Fruit fly (Drosophila melanogaster) whole organism, embryonic: Measurements from ENCODE around the gene CAHbeta.
A peak's percentile ranks its signal among the peaks of the same experiment; 100 is the strongest.

Experiments used
- Ada2b ChIP-seq: fragments of 200-800 bp; sonication (Bioruptor generic); IDR thresholded peaks from 2 replicates; pipeline ENCODE4 v1.3.6; 2022; ENCODE audit warnings: missing biosample characterization, missing genetic modification characterization
- B-H2 ChIP-seq: fragments of 200-800 bp; sonication (Bioruptor generic); optimal IDR thresholded peaks from 2 replicates; lab custom pipeline; 2018; ENCODE audit warnings: missing biosample characterization, mild to moderate bottlenecking, missing genetic modification characterization
- Bdp1 ChIP-seq: fragments of 200-800 bp; sonication (Bioruptor generic); optimal IDR thresholded peaks from 3 replicates; lab custom pipeline; 2016; ENCODE audit warnings: missing biosample characterization, missing genetic modification characterization
- Bgb ChIP-seq: fragments of 200-800 bp; sonication (Bioruptor generic); IDR thresholded peaks from 2 replicates; pipeline ENCODE4 v1.3.6; 2022; ENCODE audit warnings: missing biosample characterization, missing genetic modification characterization; ENCODE audit not compliant: partially characterized antibody
- CG10979 ChIP-seq: fragments of 200-800 bp; sonication (Bioruptor generic); optimal IDR thresholded peaks from 2 replicates; lab custom pipeline; 2018; ENCODE audit warnings: missing biosample characterization, mild to moderate bottlenecking, missing genetic modification characterization, moderate library complexity
- CG11723 ChIP-seq: fragments of 200-800 bp; sonication (Bioruptor generic); optimal IDR thresholded peaks from 2 replicates; lab custom pipeline; 2017; ENCODE audit warnings: missing biosample characterization, mild to moderate bottlenecking, missing genetic modification characterization
- CG13296 ChIP-seq: fragments of 200-800 bp; sonication (Bioruptor generic); optimal IDR thresholded peaks from 3 replicates; lab custom pipeline; 2018; ENCODE audit warnings: missing biosample characterization, mild to moderate bottlenecking, missing genetic modification characterization
- CG1647 ChIP-seq: fragments of 200-800 bp; sonication (Bioruptor generic); optimal IDR thresholded peaks from 3 replicates; lab custom pipeline; 2016; ENCODE audit warnings: missing biosample characterization, missing genetic modification characterization
- CG18262 ChIP-seq: fragments of 200-800 bp; optimal IDR thresholded peaks from 3 replicates; lab custom pipeline; 2019; ENCODE audit warnings: missing biosample characterization, mild to moderate bottlenecking, missing genetic modification characterization, moderate library complexity
- CG1832 ChIP-seq: fragments of 200-800 bp; sonication (Bioruptor generic); optimal IDR thresholded peaks from 2 replicates; lab custom pipeline; 2017; ENCODE audit warnings: missing biosample characterization, mild to moderate bottlenecking, missing genetic modification characterization, inconsistent platforms
- CG18599 ChIP-seq: fragments of 200-800 bp; sonication (Bioruptor generic); optimal IDR thresholded peaks from 3 replicates; lab custom pipeline; 2017; ENCODE audit warnings: missing biosample characterization, missing genetic modification characterization, mild to moderate bottlenecking, moderate library complexity, missing genetic modification reagents
- CG18764 ChIP-seq: fragments of 200-800 bp; sonication (Bioruptor generic); optimal IDR thresholded peaks from 3 replicates; lab custom pipeline; 2016; ENCODE audit warnings: missing biosample characterization, missing genetic modification characterization
- CG4360 ChIP-seq: fragments of 200-800 bp; sonication (Bioruptor generic); IDR thresholded peaks from 2 replicates; pipeline ENCODE4 v1.3.6; 2022; ENCODE audit warnings: missing biosample characterization, missing genetic modification characterization
- CG6689 ChIP-seq: fragments of 200-800 bp; sonication (Bioruptor generic); IDR thresholded peaks from 2 replicates; pipeline ENCODE4 v1.3.6; 2022; ENCODE audit warnings: missing biosample characterization, missing genetic modification characterization
- CG6854 ChIP-seq: fragments of 200-800 bp; sonication (Bioruptor generic); optimal IDR thresholded peaks from 3 replicates; lab custom pipeline; 2017; ENCODE audit warnings: missing biosample characterization, mild to moderate bottlenecking, missing genetic modification characterization
- CG7839 ChIP-seq: fragments of 200-800 bp; sonication (Bioruptor generic); optimal IDR thresholded peaks from 3 replicates; lab custom pipeline; 2018; ENCODE audit warnings: missing biosample characterization, mild to moderate bottlenecking, missing genetic modification characterization, moderate library complexity
- CG8290 ChIP-seq, 3 experiments: fragments of 200-800 bp; sonication (Bioruptor generic); optimal IDR thresholded peaks; 2 replicates each; lab custom pipeline; 2016 to 2019; ENCODE audit warnings: missing biosample characterization in 3 of 3, missing genetic modification characterization in 3 of 3, mild to moderate bottlenecking in 2 of 3, moderate library complexity in 1 of 3
- CG8359 ChIP-seq: fragments of 200-800 bp; sonication (Bioruptor generic); optimal IDR thresholded peaks from 2 replicates; lab custom pipeline; 2017; ENCODE audit warnings: missing biosample characterization, mild to moderate bottlenecking, missing genetic modification characterization, borderline replicate concordance
- CkIIα-i1 ChIP-seq: fragments of 200-800 bp; sonication (Bioruptor generic); IDR thresholded peaks from 2 replicates; pipeline ENCODE4 v1.3.6; 2022; ENCODE audit warnings: missing biosample characterization, missing genetic modification characterization
- D19A ChIP-seq: fragments of 200-800 bp; optimal IDR thresholded peaks from 3 replicates; lab custom pipeline; 2019; ENCODE audit warnings: missing biosample characterization, mild to moderate bottlenecking, missing genetic modification characterization, moderate library complexity
- Dll ChIP-seq: fragments of 200-800 bp; sonication (Bioruptor generic); IDR thresholded peaks from 4 replicates; pipeline ENCODE4 v1.3.6; 2022; ENCODE audit warnings: missing biosample characterization, missing genetic modification characterization; ENCODE audit not compliant: partially characterized antibody
- E2f2 ChIP-seq: fragments of 200-800 bp; sonication (Bioruptor generic); IDR thresholded peaks from 2 replicates; pipeline ENCODE4 v1.3.6; 2022; ENCODE audit warnings: missing biosample characterization, missing genetic modification characterization
- H2.0 ChIP-seq: fragments of 200-800 bp; sonication (Bioruptor generic); IDR thresholded peaks from 2 replicates; pipeline ENCODE4 v1.3.6; 2022; ENCODE audit warnings: missing biosample characterization, missing genetic modification characterization
- Hr78 ChIP-seq, 2 experiments: fragments of 200-800 bp in 1 of 2; fragments of >200 bp in 1 of 2; sonication (Bioruptor generic) in 1 of 2; optimal IDR thresholded peaks; 2 replicates each; lab custom pipeline; 2017 to 2019; ENCODE audit warnings: missing biosample characterization in 2 of 2, missing genetic modification characterization in 2 of 2, mild to moderate bottlenecking in 1 of 2, moderate library complexity in 1 of 2
- MBD-R2 ChIP-seq: fragments of 200-800 bp; sonication (Bioruptor generic); IDR thresholded peaks from 2 replicates; pipeline ENCODE4 v1.3.6; 2022; ENCODE audit warnings: missing biosample characterization, missing genetic modification characterization
- NC2α ChIP-seq: fragments of 200-800 bp; sonication (Bioruptor generic); optimal IDR thresholded peaks from 2 replicates; lab custom pipeline; 2016; ENCODE audit warnings: missing biosample characterization, missing genetic modification characterization
- NFAT ChIP-seq: fragments of 200-800 bp; sonication (Bioruptor generic); IDR thresholded peaks from 2 replicates; pipeline ENCODE4 v1.3.6; 2022; ENCODE audit warnings: missing biosample characterization, missing genetic modification characterization
- Side ChIP-seq: fragments of 200-800 bp; sonication (Bioruptor generic); optimal IDR thresholded peaks from 2 replicates; lab custom pipeline; 2016; ENCODE audit warnings: missing biosample characterization, missing genetic modification characterization
- Ssrp ChIP-seq: fragments of 200-800 bp; sonication (Bioruptor generic); optimal IDR thresholded peaks from 2 replicates; lab custom pipeline; 2018; ENCODE audit warnings: missing biosample characterization, mild to moderate bottlenecking, missing genetic modification characterization, moderate library complexity
- Taf1 ChIP-seq: fragments of 200-800 bp; sonication (Bioruptor generic); IDR thresholded peaks from 2 replicates; pipeline ENCODE4 v1.3.6; 2022; ENCODE audit warnings: missing biosample characterization, missing genetic modification characterization
- aop ChIP-seq: fragments of 200-800 bp; sonication (Bioruptor generic); IDR thresholded peaks from 2 replicates; pipeline ENCODE4 v1.3.6; 2022; ENCODE audit warnings: missing biosample characterization, missing genetic modification characterization
- cwo ChIP-seq: fragments of 200-800 bp; sonication (Bioruptor generic); optimal IDR thresholded peaks from 3 replicates; lab custom pipeline; 2017; ENCODE audit warnings: missing biosample characterization, missing genetic modification characterization, mild to moderate bottlenecking, moderate library complexity, missing genetic modification reagents
- dmrt11E ChIP-seq: fragments of 200-800 bp; sonication (Bioruptor generic); optimal IDR thresholded peaks from 3 replicates; lab custom pipeline; 2018; ENCODE audit warnings: missing biosample characterization, mild to moderate bottlenecking, missing genetic modification characterization, moderate library complexity
- dysf ChIP-seq: fragments of 200-800 bp; sonication (Bioruptor generic); IDR thresholded peaks from 3 replicates; pipeline ENCODE4 v1.3.6; 2022; ENCODE audit warnings: missing biosample characterization, missing genetic modification characterization
- fu2 ChIP-seq: fragments of 200-800 bp; sonication (Bioruptor generic); optimal IDR thresholded peaks from 2 replicates; lab custom pipeline; 2016; ENCODE audit warnings: missing biosample characterization, missing genetic modification characterization
- gem ChIP-seq: fragments of 200-800 bp; sonication (Bioruptor generic); optimal IDR thresholded peaks from 2 replicates; lab custom pipeline; 2019; ENCODE audit warnings: missing biosample characterization, mild to moderate bottlenecking, missing genetic modification characterization, moderate library complexity
- gsb-n ChIP-seq: fragments of 200-800 bp; sonication (Bioruptor generic); optimal IDR thresholded peaks from 3 replicates; lab custom pipeline; 2018; ENCODE audit warnings: missing biosample characterization, mild to moderate bottlenecking, missing genetic modification characterization
- hkb ChIP-seq, 2 experiments: fragments of 200-800 bp in 1 of 2; fragments of >200 bp in 1 of 2; sonication (Bioruptor generic) in 1 of 2; IDR thresholded peaks in 1 of 2; optimal IDR thresholded peaks in 1 of 2; 2 replicates each; pipeline versions ENCODE4 v1.3.6 to Lab custom; 2017 to 2022; ENCODE audit warnings: missing biosample characterization in 1 of 2, missing genetic modification characterization in 1 of 2
- ind ChIP-seq: fragments of 200-800 bp; sonication (Bioruptor generic); optimal IDR thresholded peaks from 3 replicates; lab custom pipeline; 2016; ENCODE audit warnings: missing biosample characterization, missing genetic modification characterization
- lilli ChIP-seq: fragments of 200-800 bp; sonication (Bioruptor generic); optimal IDR thresholded peaks from 3 replicates; lab custom pipeline; 2016; ENCODE audit warnings: missing biosample characterization, missing genetic modification characterization
- luna ChIP-seq: fragments of 200-800 bp; sonication (Bioruptor generic); optimal IDR thresholded peaks from 2 replicates; lab custom pipeline; 2016; ENCODE audit warnings: missing biosample characterization, missing genetic modification characterization
- otp ChIP-seq: fragments of 200-800 bp; sonication (Bioruptor generic); IDR thresholded peaks from 3 replicates; pipeline ENCODE4, ENCODE4 v1.3.6; 2022; ENCODE audit warnings: missing biosample characterization, missing genetic modification characterization
- row ChIP-seq: fragments of 200-800 bp; sonication (Bioruptor generic); IDR thresholded peaks from 3 replicates; pipeline ENCODE4 v1.3.6; 2022; ENCODE audit warnings: missing biosample characterization, missing genetic modification characterization
- run ChIP-seq: fragments of 200-800 bp; sonication (Bioruptor generic); optimal IDR thresholded peaks from 3 replicates; lab custom pipeline; 2018; ENCODE audit warnings: missing biosample characterization, mild to moderate bottlenecking, missing genetic modification characterization
- sens-2 ChIP-seq: fragments of 200-800 bp; sonication (Bioruptor generic); IDR thresholded peaks from 2 replicates; pipeline ENCODE4 v1.3.6; 2022; ENCODE audit warnings: missing biosample characterization, missing genetic modification characterization
- seq ChIP-seq: fragments of 200-800 bp; sonication (Bioruptor generic); IDR thresholded peaks from 2 replicates; pipeline ENCODE4 v1.3.6; 2022; ENCODE audit warnings: missing biosample characterization, missing genetic modification characterization
- stc ChIP-seq: fragments of 200-800 bp; sonication (Bioruptor generic); IDR thresholded peaks from 2 replicates; pipeline ENCODE4 v1.3.6; 2022; ENCODE audit warnings: missing biosample characterization, missing genetic modification characterization
- zen ChIP-seq: fragments of 200-800 bp; sonication (Bioruptor generic); optimal IDR thresholded peaks from 3 replicates; lab custom pipeline; 2018; ENCODE audit warnings: missing biosample characterization, mild to moderate bottlenecking, missing genetic modification characterization, moderate library complexity
- zen2 ChIP-seq: fragments of 200-800 bp; sonication (Bioruptor generic); IDR thresholded peaks from 3 replicates; pipeline ENCODE4 v1.3.6; 2022; ENCODE audit warnings: missing biosample characterization, missing genetic modification characterization; ENCODE audit not compliant: partially characterized antibody

Gene CAHbeta

dm6 chr3R:8963756-8964342 lies 16.8 kb upstream of the CAHbeta start (continued):
- TF ChIP-seq aop (GFP tag; lab: Robert Waterston, UW) (no peak), run (no peak), Hr78 (GFP tag; optimal IDR thresholded peaks at IDR 0.05; lab: Kevin White, UChicago) (no peak), Taf1 (GFP tag; lab: Robert Waterston, UW) (no peak), zen (no peak), CkIIα-i1 (GFP tag; lab: Robert Waterston, UW) (no peak), NFAT (GFP tag; lab: Robert Waterston, UW) (no peak), seq (GFP tag; lab: Robert Waterston, UW) (no peak), CG18764 (no peak), sens-2 (GFP tag; lab: Robert Waterston, UW) (no peak), dmrt11E (no peak), lilli (GFP tag; lab: Kevin White, UChicago) (no peak), H2.0 (GFP tag; lab: Robert Waterston, UW) (peak; percentile 40; the same call in 1 of the 2 replicates), CG18262 (peak; percentile 60), CG6689 (GFP tag; lab: Robert Waterston, UW) (0 out of 2 replicates have a peak, but pooled peaks have one; percentile 19), MBD-R2 (no peak), row (peak; percentile 51; the same call in 2 of the 3 replicates), NC2α (no peak), hkb (optimal IDR thresholded peaks at IDR 0.05; lab: Kevin White, UChicago) (no peak), hkb (GFP tag; IDR thresholded peaks at IDR 0.05; lab: Robert Waterston, UW) (0 out of 2 replicates have a peak, but pooled peaks have one; percentile 25), cwo (GFP tag; lab: Kevin White, UChicago) (no peak), CG13296 (GFP tag; lab: Kevin White, UChicago) (no peak), ind (no peak), Bgb (GFP tag; lab: Robert Waterston, UW) (no peak), CG1647 (GFP tag; lab: Kevin White, UChicago) (no peak), stc (GFP tag; lab: Robert Waterston, UW) (peak; percentile 62), B-H2 (GFP tag; lab: Kevin White, UChicago) (no peak), luna (no peak), gem (peak; percentile 67), CG10979 (tag; lab: Kevin White, UChicago) (peak; percentile 41), otp (GFP tag; lab: Robert Waterston, UW) (0 out of 3 replicates have a peak, but pooled peaks have one; percentile 35), CG18599 (GFP tag; lab: Kevin White, UChicago) (no peak), CG1832 (GFP tag; lab: Kevin White, UChicago) (no peak), fu2 (GFP tag; lab: Kevin White, UChicago) (no peak), D19A (tag; lab: Kevin White, UChicago) (peak; percentile 30), Ssrp (peak; percentile 45), Side (no peak), Ada2b (GFP tag; lab: Robert Waterston, UW) (peak; percentile 20; the same call in 1 of the 2 replicates), dysf (0 out of 3 replicates have a peak, but pooled peaks have one; percentile 40), CG7839 (tag; lab: Kevin White, UChicago) (peak; percentile 48), CG4360 (GFP tag; lab: Robert Waterston, UW) (peak; percentile 63), Dll (GFP tag; lab: Robert Waterston, UW) (no peak), CG6854 (GFP tag; lab: Kevin White, UChicago) (no peak), CG11723 (GFP tag; lab: Kevin White, UChicago) (no peak), E2f2 (no peak), gsb-n (no peak), CG8290 (GFP tag; optimal IDR thresholded peaks at IDR 0.05; lab: Kevin White, UChicago) (no peak), CG8290 (tag; optimal IDR thresholded peaks at IDR 0.05; lab: Kevin White, UChicago) (no peak), zen2 (no peak), CG8359 (no peak), Bdp1 (GFP tag; lab: Kevin White, UChicago) (no peak)
